Worm (Caenorhabditis elegans) whole organism, mixed stage, embryonic: ENCODE measurements around the gene metl-5.

ENCODE experiments used
- bed-3 ChIP-seq: fragments of 200-800 bp; sonication (Bioruptor generic); optimal IDR thresholded peaks from 3 replicates; lab custom pipeline; 2018; ENCODE audit warnings: mild to moderate bottlenecking, missing genetic modification characterization, moderate library complexity, missing compliant biosample characterization
- lsy-2 ChIP-seq: fragments of 150-350 bp; optimal IDR thresholded peaks from 2 replicates; lab custom pipeline; 2014; ENCODE audit warnings: missing biosample characterization, missing genetic modification characterization
- mab-5 ChIP-seq: fragments of 150-350 bp; optimal IDR thresholded peaks from 2 replicates; lab custom pipeline; 2014; ENCODE audit warnings: missing biosample characterization, missing genetic modification characterization
- mep-1 ChIP-seq: fragments of 150-350 bp; optimal IDR thresholded peaks from 2 replicates; lab custom pipeline; 2017; ENCODE audit warnings: missing biosample characterization, missing genetic modification reagents, missing genetic modification characterization, inconsistent platforms
- nhr-12 ChIP-seq: fragments of 150-350 bp; optimal IDR thresholded peaks from 2 replicates; lab custom pipeline; 2014; ENCODE audit warnings: missing biosample characterization, missing genetic modification characterization
- pha-4 ChIP-seq: fragments of 150-350 bp; optimal IDR thresholded peaks from 2 replicates; lab custom pipeline; 2018; ENCODE audit warnings: missing biosample characterization, missing genetic modification reagents, missing genetic modification characterization
- unc-62 ChIP-seq: fragments of 150-350 bp; optimal IDR thresholded peaks from 2 replicates; lab custom pipeline; 2014; ENCODE audit warnings: missing biosample characterization, missing genetic modification reagents, missing genetic modification characterization
- ztf-11 ChIP-seq: fragments of 150-350 bp; optimal IDR thresholded peaks from 2 replicates; lab custom pipeline; 2014; ENCODE audit warnings: missing biosample characterization, missing genetic modification characterization

DNA sequence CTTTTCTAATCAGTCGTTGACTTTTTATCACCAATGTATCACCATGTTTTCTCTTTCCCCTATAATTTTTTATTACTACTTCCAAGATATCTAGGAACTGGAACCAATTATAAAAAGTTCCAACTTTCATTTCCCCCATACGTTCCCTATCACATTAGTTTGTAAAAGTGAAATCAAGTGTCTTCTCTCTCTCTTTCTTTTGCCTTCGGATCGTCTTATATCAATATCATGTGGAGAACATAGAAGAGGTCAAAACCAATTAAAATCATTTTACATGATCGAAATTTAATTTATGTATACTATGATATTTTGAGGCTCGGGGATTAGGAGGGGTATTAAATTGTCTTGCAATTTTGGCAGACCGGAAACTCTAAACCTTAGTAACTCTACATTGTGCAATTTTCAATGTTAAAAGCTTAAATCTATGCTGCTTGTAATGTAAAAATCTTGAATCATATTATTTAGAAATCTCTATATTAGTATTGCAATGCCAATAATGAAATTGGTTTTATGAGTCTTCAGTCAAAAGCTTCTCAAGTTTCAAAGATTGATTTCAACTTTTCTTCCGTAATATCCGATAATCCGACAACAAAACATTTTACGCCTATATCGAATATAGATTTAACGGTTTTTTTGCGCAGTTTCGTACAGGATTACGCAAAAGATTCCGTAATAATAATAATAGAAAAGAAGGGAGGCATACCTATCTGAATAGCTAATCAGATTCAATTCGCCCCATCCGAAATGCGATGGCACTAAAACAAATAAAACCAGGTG is 34.8 kb upstream of the metl-5 start:
- TF ChIP-seq lsy-2 (tag; lab: Kevin White, UChicago) (no peak), mep-1 (tag; lab: Kevin White, UChicago) (no peak), ztf-11 (tag; lab: Kevin White, UChicago) (no peak), unc-62 (GFP tag; lab: Kevin White, UChicago) (no peak), pha-4 (tag; lab: Kevin White, UChicago) (no peak), bed-3 (GFP tag; lab: Kevin White, UChicago) (no peak), nhr-12 (tag; lab: Kevin White, UChicago) (no peak), mab-5 (tag; lab: Kevin White, UChicago) (no peak)
